Fruit fly (Drosophila melanogaster) whole organism, embryonic: ENCODE results near the gene ssp3.

Experiments
- Antp ChIP-seq: fragments of 200-800 bp; sonication (Bioruptor generic); optimal IDR thresholded peaks from 3 replicates; lab custom pipeline; 2016; ENCODE audit warnings: missing biosample characterization, missing genetic modification characterization
- Awh ChIP-seq: fragments of 200-800 bp; sonication (Bioruptor generic); IDR thresholded peaks from 2 replicates; pipeline ENCODE4, ENCODE4 v1.3.6; 2022; ENCODE audit warnings: missing biosample characterization, missing genetic modification characterization
- C15 ChIP-seq: fragments of 200-800 bp; sonication (Bioruptor generic); IDR thresholded peaks from 3 replicates; pipeline ENCODE4 v1.3.6; 2022; ENCODE audit warnings: missing biosample characterization, missing genetic modification characterization
- CG11093 ChIP-seq: fragments of 200-800 bp; sonication (Bioruptor generic); IDR thresholded peaks from 3 replicates; pipeline ENCODE4 v1.3.6; 2022; ENCODE audit warnings: missing biosample characterization, missing genetic modification characterization
- CG11696 ChIP-seq: fragments of 200-800 bp; sonication (Bioruptor generic); IDR thresholded peaks from 2 replicates; pipeline ENCODE4 v1.3.6; 2022; ENCODE audit warnings: missing biosample characterization, missing genetic modification characterization
- CG13894 ChIP-seq: fragments of 200-800 bp; sonication (Bioruptor generic); optimal IDR thresholded peaks from 3 replicates; lab custom pipeline; 2018; ENCODE audit warnings: missing biosample characterization, mild to moderate bottlenecking, missing genetic modification characterization, moderate library complexity
- CG14965 ChIP-seq: fragments of 200-800 bp; sonication (Bioruptor generic); optimal IDR thresholded peaks from 2 replicates; lab custom pipeline; 2016; ENCODE audit warnings: missing biosample characterization, missing genetic modification characterization, borderline replicate concordance
- CG15479 ChIP-seq: fragments of 200-800 bp; sonication (Bioruptor generic); optimal IDR thresholded peaks from 3 replicates; lab custom pipeline; 2019; ENCODE audit warnings: missing biosample characterization, mild to moderate bottlenecking, missing genetic modification characterization, moderate library complexity
- CG17359 ChIP-seq: fragments of 200-800 bp; sonication (Bioruptor generic); optimal IDR thresholded peaks from 3 replicates; lab custom pipeline; 2018; ENCODE audit warnings: missing biosample characterization, mild to moderate bottlenecking, missing genetic modification characterization, moderate library complexity
- CG18011 ChIP-seq: fragments of 200-800 bp; sonication (Bioruptor generic); optimal IDR thresholded peaks from 2 replicates; lab custom pipeline; 2017; ENCODE audit warnings: missing biosample characterization, missing genetic modification characterization, mild to moderate bottlenecking, moderate library complexity, missing genotype
- CG18476 ChIP-seq: fragments of 200-800 bp; sonication (Bioruptor generic); optimal IDR thresholded peaks from 2 replicates; lab custom pipeline; 2016; ENCODE audit warnings: missing biosample characterization, mild to moderate bottlenecking, missing genetic modification characterization
- CG18599 ChIP-seq: fragments of 200-800 bp; sonication (Bioruptor generic); optimal IDR thresholded peaks from 3 replicates; lab custom pipeline; 2017; ENCODE audit warnings: missing biosample characterization, missing genetic modification characterization, mild to moderate bottlenecking, moderate library complexity, missing genetic modification reagents
- CG2875 ChIP-seq: fragments of 200-800 bp; sonication (Bioruptor generic); optimal IDR thresholded peaks from 2 replicates; lab custom pipeline; 2017; ENCODE audit warnings: missing biosample characterization, mild to moderate bottlenecking, missing genetic modification characterization, missing genetic modification reagents
- CG31441 ChIP-seq: fragments of 200-800 bp; sonication (Bioruptor generic); IDR thresholded peaks from 2 replicates; pipeline ENCODE4 v1.3.6; 2022; ENCODE audit warnings: missing biosample characterization, missing genetic modification characterization
- CG32767 ChIP-seq: fragments of 200-800 bp; sonication (Bioruptor generic); IDR thresholded peaks from 2 replicates; pipeline ENCODE4 v1.3.6; 2022; ENCODE audit warnings: missing biosample characterization, missing genetic modification characterization
- CG33213 ChIP-seq: fragments of 200-800 bp; sonication (Bioruptor generic); optimal IDR thresholded peaks from 3 replicates; lab custom pipeline; 2016; ENCODE audit warnings: missing biosample characterization, missing genetic modification characterization
- CG4707 ChIP-seq: fragments of 200-800 bp; sonication (Bioruptor generic); optimal IDR thresholded peaks from 2 replicates; lab custom pipeline; 2018; ENCODE audit warnings: missing biosample characterization, mild to moderate bottlenecking, missing genetic modification characterization, moderate library complexity
- CG5953 ChIP-seq: fragments of 200-800 bp; sonication (Bioruptor generic); IDR thresholded peaks from 2 replicates; pipeline ENCODE4 v1.3.6; 2022; ENCODE audit warnings: missing biosample characterization, missing genetic modification characterization
- CG6175 ChIP-seq: fragments of 200-800 bp; sonication (Bioruptor generic); IDR thresholded peaks from 3 replicates; pipeline ENCODE4 v1.3.6; 2022; ENCODE audit warnings: missing biosample characterization, missing genetic modification characterization
- CG6813 ChIP-seq: fragments of 200-800 bp; sonication (Bioruptor generic); optimal IDR thresholded peaks from 2 replicates; lab custom pipeline; 2017; ENCODE audit warnings: missing biosample characterization, missing genetic modification characterization, mild to moderate bottlenecking, moderate library complexity, missing genetic modification reagents
- CG7372 ChIP-seq: fragments of 200-800 bp; sonication (Bioruptor generic); IDR thresholded peaks from 2 replicates; pipeline ENCODE4 v1.3.6; 2022; ENCODE audit warnings: missing biosample characterization, missing genetic modification characterization
- CG9817 ChIP-seq: fragments of 200-800 bp; sonication (Bioruptor generic); optimal IDR thresholded peaks from 2 replicates; lab custom pipeline; 2018; ENCODE audit warnings: missing biosample characterization, mild to moderate bottlenecking, missing genetic modification characterization, moderate library complexity
- Eip74EF ChIP-seq, 2 experiments: fragments of 200-800 bp in 1 of 2; fragments of >200 bp in 1 of 2; sonication (Bioruptor generic) in 1 of 2; optimal IDR thresholded peaks; 2 replicates each; lab custom pipeline; 2017 to 2019; ENCODE audit warnings: missing biosample characterization in 2 of 2, missing genetic modification characterization in 2 of 2, mild to moderate bottlenecking in 1 of 2, moderate library complexity in 1 of 2
- HHEX ChIP-seq: fragments of 200-800 bp; sonication (Bioruptor generic); optimal IDR thresholded peaks from 3 replicates; lab custom pipeline; 2017; ENCODE audit warnings: missing biosample characterization, mild to moderate bottlenecking, missing genetic modification characterization, missing genetic modification reagents
- Hr78 ChIP-seq, 2 experiments: fragments of 200-800 bp in 1 of 2; fragments of >200 bp in 1 of 2; sonication (Bioruptor generic) in 1 of 2; optimal IDR thresholded peaks; 2 replicates each; lab custom pipeline; 2017 to 2019; ENCODE audit warnings: missing biosample characterization in 2 of 2, missing genetic modification characterization in 2 of 2, mild to moderate bottlenecking in 1 of 2, moderate library complexity in 1 of 2
- Hsf ChIP-seq: fragments of 200-800 bp; sonication (Bioruptor generic); optimal IDR thresholded peaks from 3 replicates; lab custom pipeline; 2016; ENCODE audit warnings: missing biosample characterization, missing genetic modification characterization
- Max ChIP-seq: fragments of 200-800 bp; sonication (Bioruptor generic); optimal IDR thresholded peaks from 2 replicates; lab custom pipeline; 2016; ENCODE audit warnings: missing biosample characterization, mild to moderate bottlenecking, missing genetic modification characterization
- NK7.1 ChIP-seq: fragments of 200-800 bp; sonication (Bioruptor generic); optimal IDR thresholded peaks from 3 replicates; lab custom pipeline; 2016; ENCODE audit warnings: missing biosample characterization, missing genetic modification characterization
- Optix ChIP-seq: fragments of 200-800 bp; sonication (Bioruptor generic); IDR thresholded peaks from 3 replicates; pipeline ENCODE4 v1.3.6; 2022; ENCODE audit warnings: missing biosample characterization, missing genetic modification characterization
- Rx ChIP-seq: fragments of 200-800 bp; sonication (Bioruptor generic); IDR thresholded peaks from 2 replicates; pipeline ENCODE4 v1.3.6; 2022; ENCODE audit warnings: missing biosample characterization, missing genetic modification characterization
- Sox100B ChIP-seq: fragments of 200-800 bp; sonication (Bioruptor generic); optimal IDR thresholded peaks from 3 replicates; lab custom pipeline; 2018; ENCODE audit warnings: missing biosample characterization, mild to moderate bottlenecking, missing genetic modification characterization
- Sry-β ChIP-seq: fragments of 200-800 bp; sonication (Bioruptor generic); optimal IDR thresholded peaks from 2 replicates; lab custom pipeline; 2018; ENCODE audit warnings: missing biosample characterization, mild to moderate bottlenecking, missing genetic modification characterization, moderate library complexity
- Xbp1 ChIP-seq: fragments of 200-800 bp; sonication (Bioruptor generic); optimal IDR thresholded peaks from 3 replicates; lab custom pipeline; 2016; ENCODE audit warnings: missing biosample characterization, mild to moderate bottlenecking, missing genetic modification characterization
- YL-1 ChIP-seq: fragments of 200-800 bp; sonication (Bioruptor generic); optimal IDR thresholded peaks from 3 replicates; lab custom pipeline; 2017; ENCODE audit warnings: missing biosample characterization, mild to moderate bottlenecking, missing genetic modification characterization
- ap ChIP-seq: fragments of 200-800 bp; sonication (Bioruptor generic); IDR thresholded peaks from 2 replicates; pipeline ENCODE4 v1.3.6; 2022; ENCODE audit warnings: missing biosample characterization, missing genetic modification characterization
- chn ChIP-seq: fragments of 200-800 bp; sonication (Bioruptor generic); optimal IDR thresholded peaks from 2 replicates; lab custom pipeline; 2016; ENCODE audit warnings: missing biosample characterization, missing genetic modification characterization
- crc ChIP-seq: fragments of 200-800 bp; sonication (Bioruptor generic); optimal IDR thresholded peaks from 2 replicates; lab custom pipeline; 2016; ENCODE audit warnings: missing biosample characterization, missing genetic modification characterization
- en ChIP-seq: fragments of 200-800 bp; sonication (Bioruptor generic); optimal IDR thresholded peaks from 2 replicates; lab custom pipeline; 2016; ENCODE audit warnings: missing biosample characterization, missing genetic modification characterization
- exex ChIP-seq: fragments of 200-800 bp; sonication (Bioruptor generic); optimal IDR thresholded peaks from 4 replicates; lab custom pipeline; 2018; ENCODE audit warnings: missing biosample characterization, mild to moderate bottlenecking, missing genetic modification characterization, moderate library complexity
- eyg ChIP-seq: fragments of 200-800 bp; sonication (Bioruptor generic); optimal IDR thresholded peaks from 3 replicates; lab custom pipeline; 2016; ENCODE audit warnings: missing biosample characterization, missing genetic modification characterization
- insv ChIP-seq, 2 experiments: fragments of 200-800 bp; sonication (Bioruptor generic); optimal IDR thresholded peaks; 3 replicates each; lab custom pipeline; 2016 to 2018; ENCODE audit warnings: missing biosample characterization in 2 of 2, missing genetic modification characterization in 2 of 2
- kah ChIP-seq: fragments of 200-800 bp; sonication (Bioruptor generic); optimal IDR thresholded peaks from 2 replicates; lab custom pipeline; 2018; ENCODE audit warnings: missing biosample characterization, mild to moderate bottlenecking, missing genetic modification characterization
- knrl ChIP-seq: fragments of 200-800 bp; sonication (Bioruptor generic); IDR thresholded peaks from 3 replicates; pipeline ENCODE4 v1.3.6; 2022; ENCODE audit warnings: missing biosample characterization, missing genetic modification characterization; ENCODE audit not compliant: partially characterized antibody
- lilli ChIP-seq: fragments of 200-800 bp; sonication (Bioruptor generic); optimal IDR thresholded peaks from 3 replicates; lab custom pipeline; 2016; ENCODE audit warnings: missing biosample characterization, missing genetic modification characterization
- pnt ChIP-seq: fragments of 200-800 bp; sonication (Bioruptor generic); optimal IDR thresholded peaks from 3 replicates; lab custom pipeline; 2016; ENCODE audit warnings: missing biosample characterization, missing genetic modification characterization
- stwl ChIP-seq: fragments of 200-800 bp; sonication (Bioruptor generic); optimal IDR thresholded peaks from 3 replicates; lab custom pipeline; 2018; ENCODE audit warnings: missing biosample characterization, mild to moderate bottlenecking, missing genetic modification characterization, moderate library complexity
- sug ChIP-seq: fragments of 200-800 bp; optimal IDR thresholded peaks from 2 replicates; lab custom pipeline; 2019; ENCODE audit warnings: missing biosample characterization, mild to moderate bottlenecking, missing genetic modification characterization, moderate library complexity
- tap ChIP-seq: fragments of 200-800 bp; optimal IDR thresholded peaks from 3 replicates; lab custom pipeline; 2019; ENCODE audit warnings: missing biosample characterization, mild to moderate bottlenecking, missing genetic modification characterization, moderate library complexity
- tx ChIP-seq: fragments of 200-800 bp; sonication (Bioruptor generic); optimal IDR thresholded peaks from 2 replicates; lab custom pipeline; 2016; ENCODE audit warnings: missing biosample characterization, missing genetic modification characterization

Gene ssp3

dm6 chr2L:18948065-18948723, 4.4 kb upstream of the ssp3 start (continued):
- TF ChIP-seq CG17359 (tag; lab: Kevin White, UChicago) (peak; percentile 72), CG33213 (GFP tag; lab: Kevin White, UChicago) (no peak), pnt (no peak), CG32767 (GFP tag; lab: Robert Waterston, UW) (no peak), exex (tag; lab: Kevin White, UChicago) (no peak), ap (GFP tag; lab: Robert Waterston, UW) (0 out of 2 replicates have a peak, but pooled peaks have one; percentile 3), eyg (GFP tag; lab: Kevin White, UChicago) (no peak), Optix (GFP tag; lab: Robert Waterston, UW) (no peak), Hsf (peak; percentile 68), YL-1 (GFP tag; lab: Kevin White, UChicago) (no peak), HHEX (GFP tag; lab: Kevin White, UChicago) (peak; percentile 13), CG4707 (GFP tag; lab: Kevin White, UChicago) (peak; percentile 62), Rx (GFP tag; lab: Robert Waterston, UW) (no peak), CG5953 (no peak), CG18476 (GFP tag; lab: Kevin White, UChicago) (peak; percentile 2), CG11093 (GFP tag; lab: Robert Waterston, UW) (0 out of 3 replicates have a peak, but pooled peaks have one; percentile 27), CG18599 (GFP tag; lab: Kevin White, UChicago) (peak; percentile 50), CG9817 (tag; lab: Kevin White, UChicago) (peak; percentile 38), CG13894 (tag; lab: Kevin White, UChicago) (no peak), CG31441 (GFP tag; lab: Robert Waterston, UW) (peak; percentile 76), Eip74EF (GFP tag; optimal IDR thresholded peaks at IDR 0.05; lab: Kevin White, UChicago) (peak in 1 of 2 experiments; percentile 57), CG11696 (GFP tag; lab: Robert Waterston, UW) (0 out of 2 replicates have a peak, but pooled peaks have one; percentile 22), stwl (tag; lab: Kevin White, UChicago) (no peak), lilli (GFP tag; lab: Kevin White, UChicago) (peak; percentile 28), knrl (GFP tag; lab: Robert Waterston, UW) (no peak), Sry-β (GFP tag; lab: Kevin White, UChicago) (no peak), sug (tag; lab: Kevin White, UChicago) (no peak), Hr78 (GFP tag; optimal IDR thresholded peaks at IDR 0.05; lab: Kevin White, UChicago) (peak in 1 of 2 experiments; percentile 25), Awh (GFP tag; lab: Robert Waterston, UW) (no peak; the same call in 1 of the 2 replicates), CG18011 (GFP tag; lab: Kevin White, UChicago) (no peak), Sox100B (peak; percentile 73), CG2875 (peak; percentile 69), CG15479 (GFP tag; lab: Kevin White, UChicago) (no peak), en (no peak), insv (GFP tag; optimal IDR thresholded peaks at IDR 0.05; lab: Kevin White, UChicago) (no peak), CG7372 (GFP tag; lab: Robert Waterston, UW) (0 out of 2 replicates have a peak, but pooled peaks have one; percentile 16), chn (GFP tag; lab: Kevin White, UChicago) (peak; percentile 25), crc (GFP tag; lab: Kevin White, UChicago) (no peak), kah (peak; percentile 18), CG6175 (GFP tag; lab: Robert Waterston, UW) (no peak), Max (no peak), tap (tag; lab: Kevin White, UChicago) (peak; percentile 62), Antp (GFP tag; lab: Kevin White, UChicago) (no peak), NK7.1 (GFP tag; lab: Kevin White, UChicago) (no peak), CG6813 (peak; percentile 24), C15 (no peak), Xbp1 (GFP tag; lab: Kevin White, UChicago) (peak; percentile 56), tx (no peak), CG14965 (no peak)
